Worm (Caenorhabditis elegans) whole organism, L1 larva: Measurements from ENCODE around the gene stt-3.

Source experiments
- nhr-12 ChIP-seq: sonication (generic microtip); optimal IDR thresholded peaks from 2 replicates; lab custom pipeline; 2017; ENCODE audit warnings: missing biosample characterization, missing genetic modification characterization
- sox-4 ChIP-seq: sonication (generic microtip); optimal IDR thresholded peaks from 2 replicates; lab custom pipeline; 2016; ENCODE audit warnings: missing genetic modification characterization, missing compliant biosample characterization
- zag-1 ChIP-seq: fragments of 150-350 bp; optimal IDR thresholded peaks from 2 replicates; lab custom pipeline; 2014; ENCODE audit warnings: missing biosample characterization, missing genetic modification characterization

DNA sequence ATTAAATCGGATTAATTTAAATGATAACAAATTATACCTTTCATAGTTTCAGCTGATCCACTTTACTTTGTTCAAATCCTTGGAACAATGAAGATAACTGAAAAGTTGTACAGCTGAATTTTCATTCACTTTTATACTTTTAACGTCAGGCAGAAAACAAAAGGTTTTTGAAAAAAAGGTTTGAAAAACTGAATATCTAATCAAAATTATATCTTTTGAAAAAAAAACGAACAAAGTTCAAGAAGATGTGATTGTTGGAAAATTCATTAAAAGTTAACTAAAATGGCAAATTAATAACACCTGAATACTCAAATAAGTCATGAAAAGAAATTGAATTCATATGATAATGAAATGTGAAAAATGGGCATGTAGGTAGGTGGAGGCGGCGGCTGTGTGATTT lies 11.8 kb upstream of the stt-3 start, which contains the start of gene T12A2.21:
- TF ChIP-seq sox-4 (no peak), zag-1 (no peak), nhr-12 (tag; lab: Kevin White, UChicago) (no peak)
